Fruit fly (Drosophila melanogaster): Measurements from ENCODE around the gene oaf.

oaf gene

dm6 chr2L:2467722-2468372 is 24.9 kb upstream of the oaf start (continued):
- peak; percentile 32; the same call in 1 of the 2 replicates for TF ChIP-seq E2f2 (GFP tag; IDR thresholded peaks at IDR 0.05)
- 0 out of 2 replicates have a peak, but pooled peaks have one; percentile 16 for TF ChIP-seq CG7372 (GFP tag; IDR thresholded peaks at IDR 0.05)
- TF ChIP-seq CG12659 (GFP tag; optimal IDR thresholded peaks at IDR 0.05) = peak; percentile 11
- no peak for TF ChIP-seq Mes4 (GFP tag; optimal IDR thresholded peaks at IDR 0.05)
- peak; percentile 40 for TF ChIP-seq CG3847 (GFP tag; IDR thresholded peaks at IDR 0.05)
- peak; percentile 27 for TF ChIP-seq Hmr (GFP tag; optimal IDR thresholded peaks at IDR 0.05)
- TF ChIP-seq CG17359 (tag; optimal IDR thresholded peaks at IDR 0.05) = peak; percentile 31
- TF ChIP-seq CG4730 (GFP tag; IDR thresholded peaks at IDR 0.05) = peak; percentile 58
- TF ChIP-seq CG17912 (GFP tag; optimal IDR thresholded peaks at IDR 0.05) = no peak
- peak; percentile 44 for TF ChIP-seq Oli (tag; optimal IDR thresholded peaks at IDR 0.05)
- peak; percentile 79 for TF ChIP-seq Ada2b (GFP tag; IDR thresholded peaks at IDR 0.05)
- TF ChIP-seq rib (GFP tag; IDR thresholded peaks at IDR 0.05) = 0 out of 2 replicates have a peak, but pooled peaks have one; percentile 21
- peak; percentile 58 for TF ChIP-seq gem (tag; optimal IDR thresholded peaks at IDR 0.05)
- TF ChIP-seq nmo (GFP tag; optimal IDR thresholded peaks at IDR 0.05) = peak; percentile 3
- TF ChIP-seq CG2202 (tag; optimal IDR thresholded peaks at IDR 0.05) = no peak
- no peak for TF ChIP-seq Lhr (GFP tag; optimal IDR thresholded peaks at IDR 0.05)
- TF ChIP-seq pum (GFP tag; optimal IDR thresholded peaks at IDR 0.05) = no peak
- TF ChIP-seq Sox102F (GFP tag; optimal IDR thresholded peaks at IDR 0.05) = peak; percentile 43
- TF ChIP-seq CG7556 (GFP tag; optimal IDR thresholded peaks at IDR 0.05) = peak; percentile 27
- no peak for TF ChIP-seq Hey (tag; optimal IDR thresholded peaks at IDR 0.05)
- peak; percentile 63 for TF ChIP-seq CG11504 (tag; optimal IDR thresholded peaks at IDR 0.05)
- TF ChIP-seq Doc3 (GFP tag; IDR thresholded peaks at IDR 0.05; ENCODE audit: partially characterized antibody) = no peak
- peak; percentile 59 for TF ChIP-seq Ptx1 (GFP tag; IDR thresholded peaks at IDR 0.05)
- peak; percentile 44 for TF ChIP-seq CG3281 (GFP tag; optimal IDR thresholded peaks at IDR 0.05)
- TF ChIP-seq CG14441 (GFP tag; IDR thresholded peaks at IDR 0.05) = peak; percentile 62
- peak; percentile 36; the same call in 1 of the 4 replicates for TF ChIP-seq Gug (GFP tag; IDR thresholded peaks at IDR 0.05)
- TF ChIP-seq sisA (GFP tag; IDR thresholded peaks at IDR 0.05) = peak; percentile 39; the same call in 1 of the 2 replicates
- peak; percentile 25; the same call in 1 of the 2 replicates for TF ChIP-seq E2f1 (GFP tag; IDR thresholded peaks at IDR 0.05)
- TF ChIP-seq Dek (tag; optimal IDR thresholded peaks at IDR 0.05) = peak; percentile 13
- peak; percentile 58 for TF ChIP-seq CG15269 (tag; optimal IDR thresholded peaks at IDR 0.05)
- peak; percentile 3 for TF ChIP-seq CG2712 (tag; optimal IDR thresholded peaks at IDR 0.05)
- peak; percentile 31 for TF ChIP-seq CG9817 (tag; optimal IDR thresholded peaks at IDR 0.05)
- 0 out of 2 replicates have a peak, but pooled peaks have one; percentile 18 for TF ChIP-seq ttk (GFP tag; IDR thresholded peaks at IDR 0.05)
- peak; percentile 60 for TF ChIP-seq tgo (GFP tag; IDR thresholded peaks at IDR 0.05)
- TF ChIP-seq pfk (GFP tag; optimal IDR thresholded peaks at IDR 0.05) = no peak
- TF ChIP-seq en (GFP tag; optimal IDR thresholded peaks at IDR 0.05) = no peak
- TF ChIP-seq ranshi (GFP tag; IDR thresholded peaks at IDR 0.05) = 0 out of 2 replicates have a peak, but pooled peaks have one; percentile 51
- no peak for TF ChIP-seq sc (optimal IDR thresholded peaks at IDR 0.05)
- TF ChIP-seq sc (GFP tag; optimal IDR thresholded peaks at IDR 0.05) = no peak
- peak; percentile 66; the same call in 2 of the 3 replicates for TF ChIP-seq dysf (GFP tag; IDR thresholded peaks at IDR 0.05)
- no peak for TF ChIP-seq CG16779 (GFP tag; IDR thresholded peaks at IDR 0.05)
- TF ChIP-seq CG10209 (GFP tag; optimal IDR thresholded peaks at IDR 0.05) = peak; percentile 20
- no peak for TF ChIP-seq CG8290 (GFP tag; optimal IDR thresholded peaks at IDR 0.05)
- TF ChIP-seq CG8290 (tag; optimal IDR thresholded peaks at IDR 0.05) = no peak
- peak; percentile 50; the same call in 1 of the 3 replicates for TF ChIP-seq Dbx (GFP tag; IDR thresholded peaks at IDR 0.05)
- TF ChIP-seq CG18011 (GFP tag; optimal IDR thresholded peaks at IDR 0.05) = no peak
- TF ChIP-seq dimm (GFP tag; IDR thresholded peaks at IDR 0.05) = peak; percentile 47; the same call in 1 of the 2 replicates
- peak; percentile 54 for TF ChIP-seq CG7839 (tag; optimal IDR thresholded peaks at IDR 0.05)
- TF ChIP-seq CG11093 (GFP tag; IDR thresholded peaks at IDR 0.05) = 0 out of 3 replicates have a peak, but pooled peaks have one; percentile 30
- peak; percentile 31 for TF ChIP-seq CG12391 (tag; optimal IDR thresholded peaks at IDR 0.05)
